Worm (Caenorhabditis elegans) whole organism, L1 larva: Measurements from ENCODE around the gene Y47D7A.11.
A peak's percentile ranks its signal among the peaks of the same experiment; 100 is the strongest.

ENCODE experiments used
- C34B4.2 ChIP-seq: sonication (generic microtip); optimal IDR thresholded peaks from 2 replicates; lab custom pipeline; 2017; ENCODE audit warnings: mild to moderate bottlenecking, missing genetic modification characterization, missing compliant biosample characterization
- aly-2 ChIP-seq: fragments of 150-350 bp; optimal IDR thresholded peaks from 2 replicates; lab custom pipeline; 2014; ENCODE audit warnings: missing biosample characterization, missing genetic modification characterization
- blmp-1 ChIP-seq: fragments of 150-350 bp; optimal IDR thresholded peaks from 2 replicates; lab custom pipeline; 2014; ENCODE audit warnings: missing biosample characterization, missing genetic modification characterization
- ceh-63 ChIP-seq: fragments of 200-800 bp; sonication (Bioruptor generic); optimal IDR thresholded peaks from 2 replicates; lab custom pipeline; 2018; ENCODE audit warnings: mild to moderate bottlenecking, missing genetic modification characterization, missing compliant biosample characterization
- ceh-8 ChIP-seq: fragments of 200-800 bp; sonication (Bioruptor generic); optimal IDR thresholded peaks from 2 replicates; lab custom pipeline; 2018; ENCODE audit warnings: mild to moderate bottlenecking, missing genetic modification characterization, moderate library complexity, missing compliant biosample characterization
- ceh-82 ChIP-seq, 3 experiments: fragments of 150-350 bp in 1 of 3; sonication (generic microtip) in 2 of 3; optimal IDR thresholded peaks; 2 replicates each; lab custom pipeline; 2014 to 2017; ENCODE audit warnings: missing biosample characterization in 3 of 3, missing genetic modification characterization in 3 of 3
- ceh-90 ChIP-seq: sonication (generic microtip); optimal IDR thresholded peaks from 2 replicates; lab custom pipeline; 2016; ENCODE audit warnings: missing genetic modification characterization, missing compliant biosample characterization
- ces-1 ChIP-seq: fragments of 150-350 bp; optimal IDR thresholded peaks from 2 replicates; lab custom pipeline; 2014; ENCODE audit warnings: missing biosample characterization, missing genetic modification reagents, missing genetic modification characterization
- efl-3 ChIP-seq: fragments of 200-800 bp; sonication (Bioruptor generic); optimal IDR thresholded peaks from 2 replicates; lab custom pipeline; 2018; ENCODE audit warnings: mild to moderate bottlenecking, missing genetic modification characterization, missing compliant biosample characterization
- egl-13 ChIP-seq: sonication (generic microtip); optimal IDR thresholded peaks from 2 replicates; lab custom pipeline; 2016; ENCODE audit warnings: missing genotype, missing genetic modification reagents, missing genetic modification characterization, missing compliant biosample characterization
- egl-27 ChIP-seq, 2 experiments: fragments of 150-350 bp in 1 of 2; sonication (generic microtip); optimal IDR thresholded peaks; 3 replicates each; lab custom pipeline; 2017 to 2018; ENCODE audit warnings: missing biosample characterization in 2 of 2, missing genetic modification characterization in 2 of 2, missing genetic modification reagents in 2 of 2
- elt-2 ChIP-seq: sonication (generic microtip); optimal IDR thresholded peaks from 2 replicates; lab custom pipeline; 2016; ENCODE audit warnings: missing genetic modification characterization, mild to moderate bottlenecking, inconsistent platforms, missing compliant biosample characterization, missing genetic modification reagents
- fkh-4 ChIP-seq: sonication (generic microtip); optimal IDR thresholded peaks from 2 replicates; lab custom pipeline; 2016; ENCODE audit warnings: missing compliant biosample characterization, missing genetic modification characterization, borderline replicate concordance
- fos-1 ChIP-seq: fragments of 150-350 bp; optimal IDR thresholded peaks from 2 replicates; lab custom pipeline; 2014; ENCODE audit warnings: missing biosample characterization, missing genetic modification characterization
- grh-1 ChIP-seq: fragments of 200-800 bp; sonication (Bioruptor generic); IDR thresholded peaks from 2 replicates; pipeline ENCODE4 v1.3.6; 2022; ENCODE audit warnings: missing genetic modification reagents, missing genetic modification characterization, missing compliant biosample characterization
- lin-14 ChIP-seq: fragments of 200-800 bp; sonication (Bioruptor generic); optimal IDR thresholded peaks from 2 replicates; lab custom pipeline; 2018; ENCODE audit warnings: mild to moderate bottlenecking, missing genetic modification characterization, moderate library complexity, missing compliant biosample characterization
- lin-15B ChIP-seq: fragments of 150-350 bp; sonication (generic microtip); optimal IDR thresholded peaks from 3 replicates; lab custom pipeline; 2014; ENCODE audit warnings: missing biosample characterization, missing genetic modification characterization
- mef-2 ChIP-seq: fragments of 150-350 bp; optimal IDR thresholded peaks from 2 replicates; lab custom pipeline; 2014; ENCODE audit warnings: missing biosample characterization, missing genetic modification characterization
- mep-1 ChIP-seq: fragments of 150-350 bp; optimal IDR thresholded peaks from 2 replicates; lab custom pipeline; 2014; ENCODE audit warnings: missing biosample characterization, missing genetic modification characterization
- nhr-11 ChIP-seq: fragments of 150-350 bp; optimal IDR thresholded peaks from 2 replicates; lab custom pipeline; 2014; ENCODE audit warnings: missing biosample characterization, missing genetic modification characterization
- nhr-12 ChIP-seq: sonication (generic microtip); optimal IDR thresholded peaks from 2 replicates; lab custom pipeline; 2017; ENCODE audit warnings: missing biosample characterization, missing genetic modification characterization
- nhr-237 ChIP-seq: fragments of 150-350 bp; optimal IDR thresholded peaks from 2 replicates; lab custom pipeline; 2014; ENCODE audit warnings: missing biosample characterization, missing genetic modification characterization
- nhr-71 ChIP-seq: sonication (generic microtip); optimal IDR thresholded peaks from 2 replicates; lab custom pipeline; 2016; ENCODE audit warnings: mild to moderate bottlenecking, missing genetic modification characterization, moderate library complexity, missing compliant biosample characterization
- nhr-77 ChIP-seq: fragments of 150-350 bp; optimal IDR thresholded peaks from 2 replicates; lab custom pipeline; 2014; ENCODE audit warnings: missing biosample characterization, missing genetic modification characterization
- nhr-85 ChIP-seq: sonication (generic microtip); peaks from one replicate; lab custom pipeline; 2016; ENCODE audit warnings: missing genetic modification characterization, inconsistent platforms, missing compliant biosample characterization
- pag-3 ChIP-seq: sonication (generic microtip); optimal IDR thresholded peaks from 2 replicates; lab custom pipeline; 2017; ENCODE audit warnings: missing genetic modification characterization, mild to moderate bottlenecking, missing compliant biosample characterization, antibody characterized with exemption, borderline replicate concordance; ENCODE audit not compliant: insufficient read depth
- skn-1 ChIP-seq: fragments of 150-350 bp; optimal IDR thresholded peaks from 2 replicates; lab custom pipeline; 2014; ENCODE audit warnings: missing biosample characterization, missing genetic modification characterization
- unc-130 ChIP-seq: fragments of 150-350 bp; optimal IDR thresholded peaks from 2 replicates; lab custom pipeline; 2017; ENCODE audit warnings: missing biosample characterization, missing genetic modification characterization, inconsistent platforms
- unc-86 ChIP-seq: sonication (generic microtip); optimal IDR thresholded peaks from 2 replicates; lab custom pipeline; 2016; ENCODE audit warnings: missing genetic modification characterization, missing compliant biosample characterization
- unc-98 ChIP-seq: fragments of 200-800 bp; sonication (Bioruptor generic); IDR thresholded peaks from 2 replicates; pipeline ENCODE4 v1.3.6; 2022; ENCODE audit warnings: missing genetic modification characterization, missing compliant biosample characterization
- zip-4 ChIP-seq: fragments of 200-800 bp; sonication (Bioruptor generic); optimal IDR thresholded peaks from 2 replicates; lab custom pipeline; 2018; ENCODE audit warnings: mild to moderate bottlenecking, missing genetic modification characterization, moderate library complexity, missing compliant biosample characterization

Gene Y47D7A.11

ce11 chrV:4435411-4435981 is 7.4 kb upstream of the Y47D7A.11 start, which contains the start of gene Y47D7A.13:
Gene Y47D7A.13 (minus strand): TSS chrV:4435927.
- TF ChIP-seq ceh-8 (GFP tag; lab: Kevin White, UChicago) (peak; percentile 52), nhr-77 (tag; lab: Kevin White, UChicago) (no peak), nhr-12 (tag; lab: Kevin White, UChicago) (no peak), unc-98 (GFP tag; lab: Robert Waterston, UW) (no peak)

ce11 chrV:4432783-4433237 is 4.7 kb upstream of the Y47D7A.11 start, which contains the start of gene Y47D7A.15:
Gene Y47D7A.15 (minus strand): TSS chrV:4433187.
- TF ChIP-seq ceh-8 (GFP tag; lab: Kevin White, UChicago) (peak; percentile 62), nhr-237 (no peak)
- TF ChIP-seq, all 84 proteins: peak for 1

- TF ChIP-seq unc-86 (tag; lab: Kevin White, UChicago) (no peak), nhr-71 (tag; lab: Kevin White, UChicago) (no peak), blmp-1 (tag; lab: Kevin White, UChicago) (no peak), ces-1 (no peak), grh-1 (GFP tag; lab: Robert Waterston, UW) (no peak), nhr-11 (tag; lab: Kevin White, UChicago) (no peak), mef-2 (no peak), skn-1 (tag; lab: Kevin White, UChicago) (no peak)
Measured at ce11 chrV:4429576-4429975, 1.5 kb upstream of the Y47D7A.11 start, which contains the start of gene Y47D7A.12. Gene Y47D7A.12 (minus strand): TSS chrV:4429676.

ce11 chrV:4423860-4424401 is 4.2 kb downstream of the Y47D7A.11 start, which contains the start of the genes Y47D7A.9 and Y47D7A.19:
Gene Y47D7A.9 (minus strand): TSS chrV:4423960.
Gene Y47D7A.19 (plus strand): TSS chrV:4424351.
- TF ChIP-seq ceh-82 (tag; optimal IDR thresholded peaks at IDR 0.05; lab: Kevin White, UChicago): no peak
- no peak for TF ChIP-seq blmp-1 (tag; lab: Kevin White, UChicago)
- no peak for TF ChIP-seq mep-1 (tag; lab: Kevin White, UChicago)
- no peak for TF ChIP-seq efl-3 (GFP tag; lab: Kevin White, UChicago)

ce11 chrV:4423087-4423486 is 5.0 kb downstream of the Y47D7A.11 start:
- TF ChIP-seq ceh-90 (tag; lab: Kevin White, UChicago): no peak
- no peak for TF ChIP-seq egl-27 (tag; optimal IDR thresholded peaks at IDR 0.05; lab: Kevin White, UChicago)
- TF ChIP-seq lin-14 (GFP tag; lab: Kevin White, UChicago): no peak
- TF ChIP-seq zip-4 (GFP tag; lab: Kevin White, UChicago): no peak
- TF ChIP-seq nhr-237: no peak
- TF ChIP-seq blmp-1 (tag; lab: Kevin White, UChicago): no peak
- TF ChIP-seq, all 84 proteins: peak for 0

- TF ChIP-seq lin-14 (GFP tag; lab: Kevin White, UChicago) (no peak), lin-15B (tag; lab: Kevin White, UChicago) (no peak), nhr-237 (no peak), ceh-63 (GFP tag; lab: Kevin White, UChicago) (no peak), nhr-71 (tag; lab: Kevin White, UChicago) (no peak), ces-1 (no peak), egl-13 (tag; lab: Kevin White, UChicago) (no peak), C34B4.2 (tag; lab: Kevin White, UChicago) (no peak), nhr-77 (tag; lab: Kevin White, UChicago) (no peak), aly-2 (tag; lab: Kevin White, UChicago) (no peak), nhr-85 (tag; lab: Kevin White, UChicago) (no peak), fos-1 (tag; lab: Kevin White, UChicago) (no peak), fkh-4 (tag; lab: Kevin White, UChicago) (no peak), elt-2 (tag; lab: Kevin White, UChicago) (no peak), unc-130 (tag; lab: Kevin White, UChicago) (no peak), nhr-11 (tag; lab: Kevin White, UChicago) (no peak), pag-3 (no peak)
Measured at ce11 chrV:4422127-4422526, 6.0 kb downstream of the Y47D7A.11 start, which contains the start of gene skr-7. Gene skr-7 (plus strand): TSS chrV:4422427.
